Worm (Caenorhabditis elegans) whole organism, L4/young adult: ENCODE results near the gene Y43C5A.4.

Source experiments
- W03F9.2 ChIP-seq: fragments of 150-350 bp; optimal IDR thresholded peaks from 2 replicates; lab custom pipeline; 2014; ENCODE audit warnings: missing biosample characterization, missing genetic modification characterization
- dao-5 ChIP-seq: sonication (generic microtip); optimal IDR thresholded peaks from 2 replicates; lab custom pipeline; 2016; ENCODE audit warnings: missing genotype, missing genetic modification characterization, moderate library complexity, missing compliant biosample characterization
- him-1 ChIP-seq: sonication (generic microtip); optimal IDR thresholded peaks from 2 replicates; lab custom pipeline; 2016; ENCODE audit warnings: missing genotype, missing genetic modification reagents, missing genetic modification characterization, missing compliant biosample characterization

The Y43C5A.4 gene

ce11 chrIV:10252350-10252792 lies 25.4 kb upstream of the Y43C5A.4 start:
- TF ChIP-seq dao-5 (tag; lab: Kevin White, UChicago) (no peak), him-1 (tag; lab: Kevin White, UChicago) (peak; percentile 83), W03F9.2 (peak; percentile 69)

ce11 chrIV:10252886-10253639 lies 24.8 kb upstream of the Y43C5A.4 start:
- TF ChIP-seq W03F9.2 (no peak), dao-5 (tag; lab: Kevin White, UChicago) (no peak), him-1 (tag; lab: Kevin White, UChicago) (no peak)

- TF ChIP-seq dao-5 (tag; lab: Kevin White, UChicago) (no peak), him-1 (tag; lab: Kevin White, UChicago) (no peak), W03F9.2 (no peak)
These were observed 18.3 kb upstream of the Y43C5A.4 start, which contains the start of gene F01G10.9 for ce11 chrIV:10259557-10259956. Gene F01G10.9, minus strand, starts transcription at chrIV:10259657.

- TF ChIP-seq him-1 (tag; lab: Kevin White, UChicago) = no peak
- TF ChIP-seq W03F9.2 = no peak
- TF ChIP-seq dao-5 (tag; lab: Kevin White, UChicago) = no peak
These were observed 16.8 kb upstream of the Y43C5A.4 start for ce11 chrIV:10261061-10261460.

ce11 chrIV:10269137-10269933 lies 8.5 kb upstream of the Y43C5A.4 start, which contains the start of the genes nspd-7 and Y43C5A.2:
Gene nspd-7, minus strand, starts transcription at chrIV:10269187.
Gene Y43C5A.2, plus strand, starts transcription at chrIV:10269883.
- TF ChIP-seq him-1 (tag; lab: Kevin White, UChicago) (no peak), dao-5 (tag; lab: Kevin White, UChicago) (no peak), W03F9.2 (no peak)

- no peak for TF ChIP-seq dao-5 (tag; lab: Kevin White, UChicago)
- TF ChIP-seq him-1 (tag; lab: Kevin White, UChicago) = no peak
- no peak for TF ChIP-seq W03F9.2
These were observed 4.5 kb upstream of the Y43C5A.4 start for ce11 chrIV:10273360-10273759.

- no peak for TF ChIP-seq W03F9.2
- TF ChIP-seq dao-5 (tag; lab: Kevin White, UChicago) = no peak
- no peak for TF ChIP-seq him-1 (tag; lab: Kevin White, UChicago)
These were observed 4.0 kb upstream of the Y43C5A.4 start, which contains the start of gene Y43C5A.3 for ce11 chrIV:10273781-10274313. Gene Y43C5A.3, plus strand, starts transcription at chrIV:10274036.

ce11 chrIV:10275050-10275449 lies 2.8 kb upstream of the Y43C5A.4 start:
- TF ChIP-seq W03F9.2 = no peak
- TF ChIP-seq him-1 (tag; lab: Kevin White, UChicago) = no peak
- no peak for TF ChIP-seq dao-5 (tag; lab: Kevin White, UChicago)

ce11 chrIV:10276960-10277359 lies 856 bp upstream of the Y43C5A.4 start, which contains the start of gene Y43C5A.7:
Gene Y43C5A.7, plus strand, starts transcription at chrIV:10277260.
- TF ChIP-seq dao-5 (tag; lab: Kevin White, UChicago) (no peak), W03F9.2 (no peak), him-1 (tag; lab: Kevin White, UChicago) (no peak)

- TF ChIP-seq dao-5 (tag; lab: Kevin White, UChicago) (no peak), him-1 (tag; lab: Kevin White, UChicago) (no peak), W03F9.2 (no peak)
These were observed 3.7 kb downstream of the Y43C5A.4 start, which contains the start of gene thk-1 for ce11 chrIV:10281482-10281881. Gene thk-1, minus strand, starts transcription at chrIV:10281582.

- TF ChIP-seq W03F9.2 (no peak), dao-5 (tag; lab: Kevin White, UChicago) (no peak), him-1 (tag; lab: Kevin White, UChicago) (no peak)
These were observed 6.5 kb downstream of the Y43C5A.4 start, which contains the start of gene rad-51 for ce11 chrIV:10284194-10284910. Gene rad-51, minus strand, starts transcription at chrIV:10284244.

- no peak for TF ChIP-seq him-1 (tag; lab: Kevin White, UChicago)
- TF ChIP-seq dao-5 (tag; lab: Kevin White, UChicago) = no peak
- no peak for TF ChIP-seq W03F9.2
These were observed 7.5 kb downstream of the Y43C5A.4 start for ce11 chrIV:10285328-10285727.

- TF ChIP-seq W03F9.2 (no peak), him-1 (tag; lab: Kevin White, UChicago) (no peak), dao-5 (tag; lab: Kevin White, UChicago) (no peak)
These were observed 8.8 kb downstream of the Y43C5A.4 start, which contains the start of gene ebax-1 for ce11 chrIV:10286655-10287054. Gene ebax-1, plus strand, starts transcription at chrIV:10286955.
